Fruit fly (Drosophila melanogaster): ENCODE results near the gene CG8534.

Gene CG8534

DNA sequence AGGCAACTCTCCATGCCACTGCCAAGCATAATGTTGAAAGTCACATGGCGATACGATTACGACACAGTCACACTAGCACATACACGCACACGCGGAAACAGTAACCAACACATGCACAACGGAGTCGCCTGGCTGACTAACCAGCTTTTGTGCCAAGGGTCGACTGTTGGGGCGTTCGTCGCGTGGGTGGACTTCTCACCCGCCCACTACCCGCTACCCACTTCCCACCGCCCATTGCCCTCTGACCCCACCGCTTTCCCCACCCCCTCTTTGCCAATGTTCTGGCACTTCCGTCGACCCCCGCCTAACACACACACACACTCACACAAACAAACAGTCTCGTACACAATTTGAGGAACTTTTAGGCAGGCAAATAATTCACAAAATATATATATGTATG lies 39.1 kb downstream of the CG8534 start:
- no peak for TF ChIP-seq NC2β (GFP tag; optimal IDR thresholded peaks at IDR 0.05)
- TF ChIP-seq NC2α (GFP tag; optimal IDR thresholded peaks at IDR 0.05) = no peak
- no peak for TF ChIP-seq CG10274 (GFP tag; optimal IDR thresholded peaks at IDR 0.05)
- TF ChIP-seq yki (optimal IDR thresholded peaks at IDR 0.05) = no peak
- no peak for TF ChIP-seq jumu (GFP tag; optimal IDR thresholded peaks at IDR 0.05)
- no peak for TF ChIP-seq CG13287 (GFP tag; IDR thresholded peaks at IDR 0.05; ENCODE audit: partially characterized antibody)
- peak; percentile 22 for TF ChIP-seq CG13894 (tag; optimal IDR thresholded peaks at IDR 0.05)
- peak; percentile 10 for TF ChIP-seq CG10147 (GFP tag; optimal IDR thresholded peaks at IDR 0.05)
- no peak for TF ChIP-seq Fer2 (tag; optimal IDR thresholded peaks at IDR 0.05)
- TF ChIP-seq CG33557 (GFP tag; optimal IDR thresholded peaks at IDR 0.05) = no peak
- no peak for TF ChIP-seq CG10366 (GFP tag; IDR thresholded peaks at IDR 0.05)
- peak; percentile 11 for TF ChIP-seq cg (GFP tag; optimal IDR thresholded peaks at IDR 0.05)
- TF ChIP-seq Meics (GFP tag; optimal IDR thresholded peaks at IDR 0.05) = peak; percentile 2
- no peak for TF ChIP-seq sim (GFP tag; IDR thresholded peaks at IDR 0.05)
- TF ChIP-seq CkIIα-i1 (GFP tag; IDR thresholded peaks at IDR 0.05) = no peak
- no peak for TF ChIP-seq nau (GFP tag; optimal IDR thresholded peaks at IDR 0.05)
- TF ChIP-seq cwo (GFP tag; optimal IDR thresholded peaks at IDR 0.05) = peak; percentile 19
- TF ChIP-seq Hr78 (GFP tag; optimal IDR thresholded peaks at IDR 0.05) = peak in 1 of 2 experiments; percentile 27
- TF ChIP-seq Bgb (GFP tag; IDR thresholded peaks at IDR 0.05; ENCODE audit: partially characterized antibody) = no peak
- TF ChIP-seq dmrt99B (tag; optimal IDR thresholded peaks at IDR 0.05) = peak; percentile 18
- TF ChIP-seq Hand (GFP tag; optimal IDR thresholded peaks at IDR 0.05) = peak; percentile 11
- TF ChIP-seq peb (GFP tag; IDR thresholded peaks at IDR 0.05) = no peak
- TF ChIP-seq CG8290 (GFP tag; optimal IDR thresholded peaks at IDR 0.05) = no peak
- TF ChIP-seq CG8290 (tag; optimal IDR thresholded peaks at IDR 0.05) = peak in 1 of 2 experiments; percentile 10
- TF ChIP-seq gfzf (GFP tag; optimal IDR thresholded peaks at IDR 0.05) = no peak
- TF ChIP-seq pb (GFP tag; optimal IDR thresholded peaks at IDR 0.05) = no peak
- TF ChIP-seq CG12104 (GFP tag; optimal IDR thresholded peaks at IDR 0.05) = no peak
- TF ChIP-seq PHDP (tag; optimal IDR thresholded peaks at IDR 0.05) = no peak
- no peak for TF ChIP-seq CG11085 (GFP tag; IDR thresholded peaks at IDR 0.05)
- no peak for TF ChIP-seq CG13775 (GFP tag; optimal IDR thresholded peaks at IDR 0.05)
- no peak for TF ChIP-seq CG3995 (GFP tag; optimal IDR thresholded peaks at IDR 0.05)
- TF ChIP-seq exex (tag; optimal IDR thresholded peaks at IDR 0.05) = no peak
- TF ChIP-seq Atf3 (GFP tag; optimal IDR thresholded peaks at IDR 0.05) = no peak
- no peak for TF ChIP-seq Blimp-1 (GFP tag; optimal IDR thresholded peaks at IDR 0.05)
- TF ChIP-seq prd (optimal IDR thresholded peaks at IDR 0.05) = no peak
- TF ChIP-seq prd (GFP tag; IDR thresholded peaks at IDR 0.05) = no peak
- no peak for TF ChIP-seq CG10654 (GFP tag; optimal IDR thresholded peaks at IDR 0.05)
- peak; percentile 9 for TF ChIP-seq grau (tag; optimal IDR thresholded peaks at IDR 0.05)
- no peak for TF ChIP-seq CG18011 (GFP tag; optimal IDR thresholded peaks at IDR 0.05)
- no peak for TF ChIP-seq CG8281 (tag; optimal IDR thresholded peaks at IDR 0.05)
- TF ChIP-seq CG14014 (GFP tag; IDR thresholded peaks at IDR 0.05) = no peak
- no peak for TF ChIP-seq sima (GFP tag; optimal IDR thresholded peaks at IDR 0.05)
- TF ChIP-seq Asciz (GFP tag; optimal IDR thresholded peaks at IDR 0.05) = no peak
- no peak for TF ChIP-seq Ada2b (GFP tag; IDR thresholded peaks at IDR 0.05)
- no peak for TF ChIP-seq CG33213 (GFP tag; optimal IDR thresholded peaks at IDR 0.05)
- 0 out of 4 replicates have a peak, but pooled peaks have one; percentile 15 for TF ChIP-seq chinmo (GFP tag; IDR thresholded peaks at IDR 0.05; ENCODE audit: partially characterized antibody)
- TF ChIP-seq ara (GFP tag; IDR thresholded peaks at IDR 0.05) = no peak
- peak; percentile 13 for TF ChIP-seq CG12071 (GFP tag; optimal IDR thresholded peaks at IDR 0.05)
- no peak for TF ChIP-seq CG6765 (GFP tag; optimal IDR thresholded peaks at IDR 0.05)
- TF ChIP-seq salm (tag; optimal IDR thresholded peaks at IDR 0.05) = no peak
- no peak for TF ChIP-seq CG6689 (GFP tag; IDR thresholded peaks at IDR 0.05)
- no peak for TF ChIP-seq slou (GFP tag; optimal IDR thresholded peaks at IDR 0.05)

Data from whole organism, embryonic.